Fruit fly (Drosophila melanogaster) whole organism, embryonic: ENCODE results near the gene WASp.
A peak's percentile ranks its signal among the peaks of the same experiment; 100 is the strongest.

ENCODE experiments used
- Antp ChIP-seq: fragments of 200-800 bp; sonication (Bioruptor generic); optimal IDR thresholded peaks from 3 replicates; lab custom pipeline; 2016; ENCODE audit warnings: missing biosample characterization, missing genetic modification characterization
- Bdp1 ChIP-seq: fragments of 200-800 bp; sonication (Bioruptor generic); optimal IDR thresholded peaks from 3 replicates; lab custom pipeline; 2016; ENCODE audit warnings: missing biosample characterization, missing genetic modification characterization
- C15 ChIP-seq: fragments of 200-800 bp; sonication (Bioruptor generic); IDR thresholded peaks from 3 replicates; pipeline ENCODE4 v1.3.6; 2022; ENCODE audit warnings: missing biosample characterization, missing genetic modification characterization
- CG10274 ChIP-seq: fragments of 200-800 bp; sonication (Bioruptor generic); optimal IDR thresholded peaks from 3 replicates; lab custom pipeline; 2017; ENCODE audit warnings: missing biosample characterization, mild to moderate bottlenecking, missing genetic modification characterization
- CG14965 ChIP-seq: fragments of 200-800 bp; sonication (Bioruptor generic); optimal IDR thresholded peaks from 2 replicates; lab custom pipeline; 2016; ENCODE audit warnings: missing biosample characterization, missing genetic modification characterization, borderline replicate concordance
- CG15696 ChIP-seq: fragments of 200-800 bp; sonication (Bioruptor generic); optimal IDR thresholded peaks from 2 replicates; lab custom pipeline; 2019; ENCODE audit warnings: missing biosample characterization, mild to moderate bottlenecking, missing genetic modification characterization, moderate library complexity
- CG17186 ChIP-seq: fragments of 200-800 bp; sonication (Bioruptor generic); optimal IDR thresholded peaks from 3 replicates; lab custom pipeline; 2017; ENCODE audit warnings: missing biosample characterization, missing genetic modification reagents, missing genetic modification characterization
- CG17912 ChIP-seq: fragments of 200-800 bp; sonication (Bioruptor generic); optimal IDR thresholded peaks from 2 replicates; lab custom pipeline; 2018; ENCODE audit warnings: missing biosample characterization, mild to moderate bottlenecking, missing genetic modification characterization
- CG18011 ChIP-seq: fragments of 200-800 bp; sonication (Bioruptor generic); optimal IDR thresholded peaks from 2 replicates; lab custom pipeline; 2017; ENCODE audit warnings: missing biosample characterization, missing genetic modification characterization, mild to moderate bottlenecking, moderate library complexity, missing genotype
- CG18262 ChIP-seq: fragments of 200-800 bp; optimal IDR thresholded peaks from 3 replicates; lab custom pipeline; 2019; ENCODE audit warnings: missing biosample characterization, mild to moderate bottlenecking, missing genetic modification characterization, moderate library complexity
- CG1832 ChIP-seq: fragments of 200-800 bp; sonication (Bioruptor generic); optimal IDR thresholded peaks from 2 replicates; lab custom pipeline; 2017; ENCODE audit warnings: missing biosample characterization, mild to moderate bottlenecking, missing genetic modification characterization, inconsistent platforms
- CG2120 ChIP-seq: fragments of 200-800 bp; sonication (Bioruptor generic); optimal IDR thresholded peaks from 3 replicates; lab custom pipeline; 2016; ENCODE audit warnings: missing biosample characterization, missing genetic modification characterization
- CG3163 ChIP-seq: fragments of 200-800 bp; sonication (Bioruptor generic); optimal IDR thresholded peaks from 3 replicates; lab custom pipeline; 2016; ENCODE audit warnings: missing biosample characterization, missing genetic modification characterization
- CG32772 ChIP-seq: fragments of 200-800 bp; sonication (Bioruptor generic); IDR thresholded peaks from 2 replicates; pipeline ENCODE4 v1.3.6; 2022; ENCODE audit warnings: missing biosample characterization, missing genetic modification characterization
- CG34422 ChIP-seq: fragments of 200-800 bp; sonication (Bioruptor generic); IDR thresholded peaks from 3 replicates; pipeline ENCODE4 v1.3.6; 2022; ENCODE audit warnings: missing biosample characterization, missing genetic modification characterization
- CG3838 ChIP-seq: fragments of 200-800 bp; sonication (Bioruptor generic); optimal IDR thresholded peaks from 3 replicates; lab custom pipeline; 2016; ENCODE audit warnings: missing biosample characterization, missing genetic modification characterization
- CG6654 ChIP-seq: fragments of 200-800 bp; sonication (Bioruptor generic); optimal IDR thresholded peaks from 2 replicates; lab custom pipeline; 2017; ENCODE audit warnings: missing biosample characterization, mild to moderate bottlenecking, missing genetic modification characterization
- CG7928 ChIP-seq: fragments of 200-800 bp; sonication (Bioruptor generic); optimal IDR thresholded peaks from 2 replicates; lab custom pipeline; 2017; ENCODE audit warnings: missing biosample characterization, mild to moderate bottlenecking, missing genetic modification characterization
- CG7963 ChIP-seq: fragments of 200-800 bp; sonication (Bioruptor generic); IDR thresholded peaks from 3 replicates; pipeline ENCODE4 v1.3.6; 2022; ENCODE audit warnings: missing biosample characterization, missing genetic modification characterization; ENCODE audit not compliant: partially characterized antibody
- CG9609 ChIP-seq: fragments of 200-800 bp; sonication (Bioruptor generic); optimal IDR thresholded peaks from 3 replicates; lab custom pipeline; 2016; ENCODE audit warnings: missing biosample characterization, missing genetic modification characterization
- D ChIP-seq, 2 experiments: fragments of 200-800 bp in 1 of 2; fragments of >200 bp in 1 of 2; sonication (Bioruptor generic) in 1 of 2; optimal IDR thresholded peaks; 2 replicates in 1 of 2; 3 replicates in 1 of 2; lab custom pipeline; 2017; ENCODE audit warnings: mild to moderate bottlenecking in 1 of 2, missing biosample characterization in 1 of 2, missing genetic modification characterization in 1 of 2, missing genetic modification reagents in 1 of 2
- Dip3 ChIP-seq: fragments of 200-800 bp; sonication (Bioruptor generic); optimal IDR thresholded peaks from 3 replicates; lab custom pipeline; 2016; ENCODE audit warnings: missing biosample characterization, missing genetic modification characterization
- Drgx ChIP-seq: fragments of 200-800 bp; sonication (Bioruptor generic); IDR thresholded peaks from 2 replicates; pipeline ENCODE4 v1.3.6; 2022; ENCODE audit warnings: missing biosample characterization, missing genetic modification characterization
- HHEX ChIP-seq: fragments of 200-800 bp; sonication (Bioruptor generic); optimal IDR thresholded peaks from 3 replicates; lab custom pipeline; 2017; ENCODE audit warnings: missing biosample characterization, mild to moderate bottlenecking, missing genetic modification characterization, missing genetic modification reagents
- HmgD ChIP-seq: fragments of 200-800 bp; sonication (Bioruptor generic); optimal IDR thresholded peaks from 3 replicates; lab custom pipeline; 2016; ENCODE audit warnings: missing biosample characterization, missing genetic modification characterization
- Pdp1 ChIP-seq, 2 experiments: fragments of 200-800 bp; sonication (Bioruptor generic); optimal IDR thresholded peaks; 3 replicates each; lab custom pipeline; 2016; ENCODE audit warnings: missing biosample characterization in 2 of 2, missing genetic modification characterization in 2 of 2, mild to moderate bottlenecking in 1 of 2, moderate library complexity in 1 of 2
- Ptx1 ChIP-seq: fragments of 200-800 bp; sonication (Bioruptor generic); IDR thresholded peaks from 2 replicates; pipeline ENCODE4 v1.3.6; 2022; ENCODE audit warnings: missing biosample characterization, missing genetic modification characterization
- Sox100B ChIP-seq: fragments of 200-800 bp; sonication (Bioruptor generic); optimal IDR thresholded peaks from 3 replicates; lab custom pipeline; 2018; ENCODE audit warnings: missing biosample characterization, mild to moderate bottlenecking, missing genetic modification characterization
- Tbp ChIP-seq: fragments of >200 bp; optimal IDR thresholded peaks from 2 replicates; lab custom pipeline; 2018; ENCODE audit warnings: missing biosample characterization, missing genetic modification characterization
- ato ChIP-seq: fragments of 200-800 bp; sonication (Bioruptor generic); IDR thresholded peaks from 2 replicates; pipeline ENCODE4 v1.3.6; 2022; ENCODE audit warnings: missing biosample characterization, missing genetic modification characterization; ENCODE audit not compliant: partially characterized antibody
- bbx ChIP-seq: fragments of 200-800 bp; sonication (Bioruptor generic); IDR thresholded peaks from 2 replicates; pipeline ENCODE4 v1.3.6; 2022; ENCODE audit warnings: missing biosample characterization, missing genetic modification characterization; ENCODE audit not compliant: partially characterized antibody
- ewg ChIP-seq: fragments of 200-800 bp; sonication (Bioruptor generic); optimal IDR thresholded peaks from 3 replicates; lab custom pipeline; 2017; ENCODE audit warnings: mild to moderate bottlenecking, missing biosample characterization, missing genetic modification reagents, missing genetic modification characterization
- gce ChIP-seq: fragments of 200-800 bp; sonication (Bioruptor generic); IDR thresholded peaks from 3 replicates; pipeline ENCODE4 v1.3.6; 2022; ENCODE audit warnings: missing biosample characterization, missing genetic modification characterization
- gro ChIP-seq: fragments of 200-800 bp; sonication (Bioruptor generic); optimal IDR thresholded peaks from 2 replicates; lab custom pipeline; 2016; ENCODE audit warnings: missing biosample characterization, missing genetic modification characterization
- gsb ChIP-seq: fragments of 200-800 bp; sonication (Bioruptor generic); IDR thresholded peaks from 2 replicates; pipeline ENCODE4 v1.3.6; 2022; ENCODE audit warnings: missing biosample characterization, missing genetic modification characterization
- hbn ChIP-seq: fragments of 200-800 bp; sonication (Bioruptor generic); IDR thresholded peaks from 2 replicates; pipeline ENCODE4 v1.3.6; 2022; ENCODE audit warnings: missing biosample characterization, missing genetic modification characterization; ENCODE audit not compliant: partially characterized antibody
- inv ChIP-seq: fragments of 200-800 bp; sonication (Bioruptor generic); IDR thresholded peaks from 2 replicates; pipeline ENCODE4 v1.3.6; 2022; ENCODE audit warnings: missing biosample characterization, missing genetic modification characterization; ENCODE audit not compliant: partially characterized antibody
- lbe ChIP-seq: fragments of 200-800 bp; sonication (Bioruptor generic); optimal IDR thresholded peaks from 2 replicates; lab custom pipeline; 2016; ENCODE audit warnings: missing biosample characterization, mild to moderate bottlenecking, missing genetic modification characterization
- lola ChIP-seq, 3 experiments: fragments of >200 bp in 2 of 3; fragments of 200-800 bp in 1 of 3; sonication (Bioruptor generic) in 1 of 3; optimal IDR thresholded peaks; 2 replicates each; lab custom pipeline; 2017 to 2019; ENCODE audit warnings: missing biosample characterization in 3 of 3, missing genetic modification characterization in 3 of 3, mild to moderate bottlenecking in 1 of 3, moderate library complexity in 1 of 3
- mam ChIP-seq: fragments of 200-800 bp; sonication (Bioruptor generic); optimal IDR thresholded peaks from 3 replicates; lab custom pipeline; 2016; ENCODE audit warnings: missing biosample characterization, missing genetic modification characterization
- mld ChIP-seq: fragments of 200-800 bp; sonication (Bioruptor generic); IDR thresholded peaks from 3 replicates; pipeline ENCODE4 v1.3.6; 2022; ENCODE audit warnings: missing biosample characterization, missing genetic modification characterization; ENCODE audit not compliant: partially characterized antibody
- nerfin-2 ChIP-seq: fragments of 200-800 bp; sonication (Bioruptor generic); IDR thresholded peaks from 2 replicates; pipeline ENCODE4 v1.3.6; 2022; ENCODE audit warnings: missing biosample characterization, missing genetic modification characterization; ENCODE audit not compliant: partially characterized antibody
- onecut ChIP-seq: fragments of 200-800 bp; sonication (Bioruptor generic); IDR thresholded peaks from 2 replicates; pipeline ENCODE4 v1.3.6; 2022; ENCODE audit warnings: missing biosample characterization, missing genetic modification characterization
- pan ChIP-seq, 4 experiments: fragments of >200 bp in 3 of 4; fragments of 200-800 bp in 1 of 4; sonication (Bioruptor generic) in 1 of 4; optimal IDR thresholded peaks in 3 of 4; IDR thresholded peaks in 1 of 4; 2 replicates each; pipeline versions ENCODE4 v1.3.6 to Lab custom; 2017 to 2022; ENCODE audit warnings: missing biosample characterization in 2 of 4, missing genetic modification characterization in 2 of 4, mixed read lengths in 1 of 4
- pb ChIP-seq: fragments of 200-800 bp; sonication (Bioruptor generic); optimal IDR thresholded peaks from 3 replicates; lab custom pipeline; 2016; ENCODE audit warnings: missing biosample characterization, missing genetic modification characterization
- pfk ChIP-seq: fragments of 200-800 bp; sonication (Bioruptor generic); optimal IDR thresholded peaks from 2 replicates; lab custom pipeline; 2018; ENCODE audit warnings: missing biosample characterization, mild to moderate bottlenecking, missing genetic modification characterization, moderate library complexity
- tup ChIP-seq: fragments of 200-800 bp; sonication (Bioruptor generic); optimal IDR thresholded peaks from 2 replicates; lab custom pipeline; 2016; ENCODE audit warnings: missing biosample characterization, mild to moderate bottlenecking, missing genetic modification characterization, moderate library complexity

The WASp gene

DNA sequence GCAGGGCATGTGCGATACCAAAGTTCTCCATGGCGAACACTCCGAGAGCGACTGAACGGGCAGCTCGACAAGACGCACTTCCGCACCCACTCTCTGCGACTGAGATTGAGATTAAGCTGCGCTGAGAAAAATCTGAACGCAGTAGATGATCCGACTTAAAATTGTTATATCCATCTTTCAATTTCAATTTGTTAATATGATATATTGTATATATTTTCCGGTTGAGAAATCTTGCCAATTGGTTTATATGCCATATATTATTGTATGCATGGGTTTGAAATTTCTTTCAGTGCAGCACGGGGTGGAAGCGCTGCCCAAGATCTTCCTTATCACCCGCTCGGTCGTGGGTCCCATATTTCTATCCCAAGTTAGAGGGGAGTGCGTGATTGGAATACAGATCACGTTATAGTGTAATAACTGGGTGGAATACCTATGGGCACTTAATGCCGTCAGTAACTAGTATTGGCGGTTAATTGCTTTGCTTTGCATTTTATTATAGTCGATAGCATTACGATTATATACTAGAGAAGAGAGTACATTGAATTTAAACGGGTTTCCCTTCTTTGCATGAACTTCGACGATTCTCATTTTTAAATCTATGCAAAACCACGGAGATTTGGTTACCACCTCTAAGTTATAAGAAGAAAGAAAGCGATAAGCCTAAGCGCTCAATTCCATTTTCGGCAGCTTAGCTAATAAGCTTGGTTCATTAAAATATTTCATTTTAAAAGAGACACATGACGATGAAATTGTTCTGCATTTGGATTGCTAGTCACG, 48.4 kb upstream of the WASp start, which contains the start of the genes Nepl19 and Nepl20:
TSS of gene Nepl19 (minus strand) at position 57 of the 777 bp plus-strand sequence.
TSS of gene Nepl20 (plus strand) at position 727 of the 777 bp plus-strand sequence.
- TF ChIP-seq CG18011 (GFP tag; lab: Kevin White, UChicago) (no peak), inv (GFP tag; lab: Robert Waterston, UW) (no peak), Drgx (GFP tag; lab: Robert Waterston, UW) (peak; percentile 94), C15 (0 out of 3 replicates have a peak, but pooled peaks have one; percentile 26), CG15696 (tag; lab: Kevin White, UChicago) (peak; percentile 65), CG3838 (GFP tag; lab: Kevin White, UChicago) (peak; percentile 19), CG1832 (GFP tag; lab: Kevin White, UChicago) (no peak), HHEX (GFP tag; lab: Kevin White, UChicago) (peak; percentile 81), CG9609 (no peak), Bdp1 (peak; percentile 8), HmgD (GFP tag; lab: Kevin White, UChicago) (no peak), CG3163 (no peak), CG17186 (no peak), pan (optimal IDR thresholded peaks at IDR 0.05; lab: Kevin White, UChicago) (no peak), pan (GFP tag; optimal IDR thresholded peaks at IDR 0.05 in 1 of 2, IDR thresholded peaks at IDR 0.05 in 1 of 2) (peak in 1 of 2 experiments; percentile 81), pb (GFP tag; lab: Kevin White, UChicago) (no peak), Antp (GFP tag; lab: Kevin White, UChicago) (peak; percentile 20), nerfin-2 (GFP tag; lab: Robert Waterston, UW) (no peak), Dip3 (GFP tag; lab: Kevin White, UChicago) (peak; percentile 53), mam (GFP tag; lab: Kevin White, UChicago) (peak; percentile 65), pfk (no peak), CG7963 (GFP tag; lab: Robert Waterston, UW) (no peak), CG2120 (GFP tag; lab: Kevin White, UChicago) (peak; percentile 87), Sox100B (GFP tag; lab: Kevin White, UChicago) (peak; percentile 58), CG34422 (GFP tag; lab: Robert Waterston, UW) (peak; percentile 84), ato (no peak), CG18262 (peak; percentile 84), Ptx1 (peak; percentile 86), CG14965 (GFP tag; lab: Kevin White, UChicago) (no peak), onecut (peak; percentile 66), CG17912 (GFP tag; lab: Kevin White, UChicago) (no peak), lola (GFP tag; optimal IDR thresholded peaks at IDR 0.05; lab: Kevin White, UChicago) (peak in 1 of 3 experiments; percentile 68), gro (GFP tag; lab: Kevin White, UChicago) (no peak), bbx (no peak), gce (peak; percentile 78), gsb (GFP tag; lab: Robert Waterston, UW) (peak; percentile 78), Pdp1 (GFP tag; optimal IDR thresholded peaks at IDR 0.05; lab: Kevin White, UChicago) (peak; percentile 48 to 63), tup (peak; percentile 67), mld (GFP tag; lab: Robert Waterston, UW) (no peak), hbn (GFP tag; lab: Robert Waterston, UW) (no peak), ewg (GFP tag; lab: Kevin White, UChicago) (peak; percentile 57), D (optimal IDR thresholded peaks at IDR 0.05; lab: Kevin White, UChicago) (no peak), D (GFP tag; optimal IDR thresholded peaks at IDR 0.05; lab: Kevin White, UChicago) (peak; percentile 70), Tbp (no peak), CG6654 (peak; percentile 35), CG10274 (GFP tag; lab: Kevin White, UChicago) (peak; percentile 57), lbe (GFP tag; lab: Kevin White, UChicago) (peak; percentile 78), CG7928 (GFP tag; lab: Kevin White, UChicago) (peak; percentile 30), CG32772 (peak; percentile 83)
